Fruit fly (Drosophila melanogaster): ENCODE measurements around the gene Dif.

Dif gene

DNA sequence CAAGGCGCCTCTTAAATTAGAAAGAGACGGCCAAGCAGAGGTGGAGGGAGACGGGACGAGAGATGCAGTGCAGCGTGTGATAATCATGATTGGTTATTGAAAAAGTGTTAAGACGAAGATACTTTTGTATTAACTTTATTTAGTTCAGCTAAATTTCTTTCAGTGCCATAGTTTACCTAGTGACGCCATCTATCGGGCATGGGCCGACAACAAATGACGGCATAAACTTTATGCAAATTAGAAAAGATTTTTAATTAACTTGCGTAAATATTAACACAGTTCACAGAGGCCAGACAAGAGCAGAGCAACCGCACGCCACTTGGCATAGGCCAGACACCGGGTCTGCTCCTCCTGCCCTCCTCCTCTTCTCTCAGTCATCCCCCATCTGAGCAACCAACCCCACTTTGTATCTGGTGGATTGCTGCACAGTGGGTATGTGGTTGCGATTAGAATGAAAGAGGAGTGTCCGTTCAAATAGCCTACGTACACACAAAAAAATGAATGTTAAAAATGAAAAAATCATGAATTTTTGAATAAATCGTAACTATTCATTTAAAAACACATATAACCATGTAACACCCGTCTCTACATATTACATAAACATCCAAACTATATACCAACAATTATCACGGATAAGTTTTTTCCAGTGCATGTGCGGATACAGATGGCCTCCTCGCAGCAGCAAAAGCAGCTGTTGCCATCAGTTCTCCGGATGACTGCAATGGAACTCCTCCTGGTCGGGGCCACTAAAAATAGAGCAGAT is 33.1 kb upstream of the Dif start (continued):
- TF ChIP-seq Sox14 (GFP tag; optimal IDR thresholded peaks at IDR 0.05) (peak; percentile 80), achi (GFP tag; optimal IDR thresholded peaks at IDR 0.05) (peak; percentile 84), OdsH (GFP tag; optimal IDR thresholded peaks at IDR 0.05) (peak; percentile 76), Hr39 (GFP tag; optimal IDR thresholded peaks at IDR 0.05) (peak; percentile 53), CG11762 (GFP tag; optimal IDR thresholded peaks at IDR 0.05; ENCODE audit: insufficient read depth) (peak; percentile 59), dsx (GFP tag; optimal IDR thresholded peaks at IDR 0.05; ENCODE audit: poor library complexity, severe bottlenecking) (peak; percentile 71), CG9139 (GFP tag; optimal IDR thresholded peaks at IDR 0.05) (peak; percentile 38), Met (GFP tag; optimal IDR thresholded peaks at IDR 0.05) (peak; percentile 57), CG8632 (GFP tag; optimal IDR thresholded peaks at IDR 0.05) (peak; percentile 69), spab (GFP tag; optimal IDR thresholded peaks at IDR 0.05) (peak; percentile 64), topi (GFP tag; optimal IDR thresholded peaks at IDR 0.05) (peak; percentile 50), CG4318 (GFP tag; optimal IDR thresholded peaks at IDR 0.05) (peak; percentile 80), dac (GFP tag; optimal IDR thresholded peaks at IDR 0.05) (peak; percentile 31)

DNA sequence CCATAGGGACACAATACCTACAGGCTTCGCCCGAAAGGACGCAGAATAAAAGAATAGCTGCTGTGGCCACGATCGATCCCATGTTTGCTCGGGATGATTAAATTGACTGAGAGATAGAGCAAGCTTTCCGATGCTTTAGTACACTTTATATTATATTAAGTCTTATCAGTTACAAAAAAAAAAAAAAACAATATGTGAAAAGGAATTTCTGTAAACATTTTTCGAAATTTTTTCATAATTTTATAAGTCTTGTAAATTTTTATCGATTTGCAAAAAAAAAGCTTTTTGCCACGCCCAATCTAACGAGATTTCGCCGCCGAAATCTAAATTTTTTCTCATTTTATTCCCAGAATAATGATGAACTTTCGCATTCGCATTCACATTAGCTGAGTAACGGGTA is 25.0 kb upstream of the Dif start, which contains the start of gene CG18563:
CG18563 (minus strand) TSS at position 101 of the 400 bp plus-strand sequence.
- TF ChIP-seq Hr39 (GFP tag; optimal IDR thresholded peaks at IDR 0.05) (no peak), salr (GFP tag; optimal IDR thresholded peaks at IDR 0.05) (no peak), Eip78C (GFP tag) (peak; percentile 23), CG6792 (GFP tag; optimal IDR thresholded peaks at IDR 0.05) (no peak)

DNA sequence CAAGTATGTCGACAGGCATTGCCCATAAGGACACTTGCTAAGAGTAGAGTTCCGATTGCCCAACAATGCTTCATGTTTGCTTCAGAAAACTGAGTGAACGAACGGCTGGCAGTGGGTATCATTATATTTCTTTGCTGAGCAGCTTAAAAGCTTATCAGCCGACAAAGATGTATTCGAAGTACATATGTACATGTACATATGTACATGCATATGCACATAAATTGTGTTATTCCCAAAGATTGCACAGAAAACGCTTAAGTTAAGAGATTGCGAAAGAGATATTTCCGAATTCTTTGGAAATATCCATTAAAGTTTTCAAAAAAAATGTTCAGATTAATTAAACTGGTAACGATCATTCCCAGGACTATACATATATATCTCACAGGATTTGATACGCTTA is 22.9 kb upstream of the Dif start, which contains the start of gene SPH93:
SPH93 (minus strand) TSS at position 101 of the 400 bp plus-strand sequence.
- TF ChIP-seq Eip78C (GFP tag) (peak; percentile 40), lz (GFP tag; optimal IDR thresholded peaks at IDR 0.05) (no peak), CG32006 (GFP tag; optimal IDR thresholded peaks at IDR 0.05) (no peak)

dm6 chr2L:17452624-17453023 is 19.7 kb upstream of the Dif start, which contains the start of gene CG5050:
Gene CG5050 (plus strand): TSS chr2L:17452924.
- peak; percentile 22 for TF ChIP-seq Eip78C (GFP tag)
- TF ChIP-seq OdsH (GFP tag; optimal IDR thresholded peaks at IDR 0.05) = no peak

- no peak for TF ChIP-seq Sox14 (GFP tag; optimal IDR thresholded peaks at IDR 0.05)
- TF ChIP-seq svp (GFP tag) = peak; percentile 62
Observed at dm6 chr2L:17452084-17452483, 19.1 kb upstream of the Dif start.

DNA sequence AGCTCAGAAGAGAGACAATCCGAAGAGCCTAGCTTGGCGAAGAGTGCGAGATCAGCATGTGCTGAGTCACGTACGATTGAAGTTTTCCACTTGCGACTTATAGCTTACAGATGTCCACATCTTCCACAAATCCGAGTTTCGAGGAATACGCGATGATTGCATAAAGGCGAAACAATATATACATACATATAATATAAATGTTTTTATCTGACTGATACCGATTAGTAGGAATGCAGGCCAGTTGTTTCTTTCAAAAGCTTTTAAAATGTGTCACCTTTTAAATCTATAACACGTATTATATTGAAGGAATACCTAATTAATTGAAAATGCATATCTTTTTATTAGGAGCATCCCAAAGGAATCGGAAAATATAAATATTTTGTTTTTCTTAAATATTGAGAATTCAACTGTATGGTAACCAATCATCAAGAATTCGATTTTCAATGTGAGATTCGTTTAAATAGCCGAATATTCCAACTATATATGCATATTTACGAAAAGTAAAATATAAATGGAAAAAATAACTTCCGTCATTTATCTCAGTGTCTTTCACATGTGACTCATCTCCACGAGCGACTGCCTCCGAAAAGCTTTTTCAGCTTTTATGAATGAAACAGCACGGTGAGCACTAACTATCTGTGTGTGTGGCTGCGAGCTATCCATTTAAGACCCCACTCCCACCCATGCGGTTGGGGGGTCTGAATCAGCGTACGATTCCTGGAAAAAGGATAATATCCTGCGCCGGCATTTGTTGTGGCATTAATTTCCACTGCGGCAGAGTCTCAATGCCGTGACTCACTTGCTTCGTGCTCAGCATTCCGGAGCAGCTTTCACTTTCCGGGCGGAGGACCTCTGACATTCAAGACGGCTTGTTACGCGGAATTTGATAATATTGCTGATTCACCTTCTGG is 17.8 kb upstream of the Dif start:
- TF ChIP-seq acj6 (GFP tag; optimal IDR thresholded peaks at IDR 0.05) (peak; percentile 78), CG8319 (GFP tag; optimal IDR thresholded peaks at IDR 0.05) (peak; percentile 49), Gug (GFP tag; IDR thresholded peaks at IDR 0.05) (no peak), net (GFP tag; optimal IDR thresholded peaks at IDR 0.05) (peak; percentile 81), Hr38 (GFP tag; optimal IDR thresholded peaks at IDR 0.05) (no peak), CG9139 (GFP tag; optimal IDR thresholded peaks at IDR 0.05) (no peak), CG1621 (tag; optimal IDR thresholded peaks at IDR 0.05) (peak; percentile 35), fd59A (GFP tag; optimal IDR thresholded peaks at IDR 0.05) (peak; percentile 58), CG4318 (GFP tag; optimal IDR thresholded peaks at IDR 0.05) (peak; percentile 47), CG15336 (GFP tag; IDR thresholded peaks at IDR 0.05) (no peak; the same call in 1 of the 2 replicates), Met (GFP tag; optimal IDR thresholded peaks at IDR 0.05) (peak; percentile 81), fkh (GFP tag; optimal IDR thresholded peaks at IDR 0.05) (peak; percentile 10), CG32006 (GFP tag; optimal IDR thresholded peaks at IDR 0.05) (peak; percentile 80), Sox14 (GFP tag; optimal IDR thresholded peaks at IDR 0.05) (peak; percentile 76), lz (GFP tag; optimal IDR thresholded peaks at IDR 0.05) (peak; percentile 74), fd85E (GFP tag; optimal IDR thresholded peaks at IDR 0.05) (peak; percentile 28), Eip93F (GFP tag; optimal IDR thresholded peaks at IDR 0.05) (no peak), Ets21C (GFP tag; optimal IDR thresholded peaks at IDR 0.05) (peak; percentile 59), Eip78C (GFP tag) (peak; percentile 96), CG31627 (GFP tag; optimal IDR thresholded peaks at IDR 0.05) (peak; percentile 70), CG34406 (GFP tag; optimal IDR thresholded peaks at IDR 0.05) (peak; percentile 86), Smox (GFP tag; optimal IDR thresholded peaks at IDR 0.05) (peak; percentile 82), pdm3 (GFP tag; optimal IDR thresholded peaks at IDR 0.05) (peak; percentile 78), Eip75B (GFP tag; optimal IDR thresholded peaks at IDR 0.05) (peak; percentile 78), CG6792 (GFP tag; optimal IDR thresholded peaks at IDR 0.05) (peak; percentile 77), CG16779 (tag; optimal IDR thresholded peaks at IDR 0.05) (peak; percentile 62)
